Fruit fly (Drosophila melanogaster) whole organism, embryonic: ENCODE results near the gene mad2.

Experiments used
- Atf6 ChIP-seq: fragments of 200-800 bp; sonication (Bioruptor generic); IDR thresholded peaks from 2 replicates; pipeline ENCODE4 v1.3.6; 2022; ENCODE audit warnings: missing biosample characterization, missing genetic modification characterization
- Awh ChIP-seq: fragments of 200-800 bp; sonication (Bioruptor generic); IDR thresholded peaks from 2 replicates; pipeline ENCODE4, ENCODE4 v1.3.6; 2022; ENCODE audit warnings: missing biosample characterization, missing genetic modification characterization
- CG11560 ChIP-seq: fragments of 200-800 bp; sonication (Bioruptor generic); IDR thresholded peaks from 3 replicates; pipeline ENCODE4 v1.3.6; 2022; ENCODE audit warnings: missing biosample characterization, missing genetic modification characterization
- CG12104 ChIP-seq: fragments of 200-800 bp; sonication (Bioruptor generic); optimal IDR thresholded peaks from 3 replicates; lab custom pipeline; 2016; ENCODE audit warnings: missing biosample characterization, missing genetic modification characterization
- CG13123 ChIP-seq: fragments of 200-800 bp; sonication (Bioruptor generic); optimal IDR thresholded peaks from 2 replicates; lab custom pipeline; 2016; ENCODE audit warnings: missing biosample characterization, missing genetic modification characterization
- CG16779 ChIP-seq: fragments of 200-800 bp; sonication (Bioruptor generic); IDR thresholded peaks from 2 replicates; pipeline ENCODE4 v1.3.6; 2022; ENCODE audit warnings: missing biosample characterization, missing genetic modification characterization
- CG16813 ChIP-seq: fragments of 200-800 bp; sonication (Bioruptor generic); IDR thresholded peaks from 3 replicates; pipeline ENCODE4 v1.3.6; 2022; ENCODE audit warnings: missing biosample characterization, missing genetic modification characterization; ENCODE audit not compliant: partially characterized antibody
- CG17359 ChIP-seq: fragments of 200-800 bp; sonication (Bioruptor generic); optimal IDR thresholded peaks from 3 replicates; lab custom pipeline; 2018; ENCODE audit warnings: missing biosample characterization, mild to moderate bottlenecking, missing genetic modification characterization, moderate library complexity
- CG2202 ChIP-seq: fragments of 200-800 bp; sonication (Bioruptor generic); optimal IDR thresholded peaks from 2 replicates; lab custom pipeline; 2018; ENCODE audit warnings: missing biosample characterization, mild to moderate bottlenecking, missing genetic modification characterization
- CG2712 ChIP-seq: fragments of 200-800 bp; optimal IDR thresholded peaks from 3 replicates; lab custom pipeline; 2019; ENCODE audit warnings: missing biosample characterization, mild to moderate bottlenecking, missing genetic modification characterization, moderate library complexity
- CG2889 ChIP-seq: fragments of 200-800 bp; sonication (Bioruptor generic); IDR thresholded peaks from 3 replicates; pipeline ENCODE4 v1.3.6; 2022; ENCODE audit warnings: missing biosample characterization, missing genetic modification characterization
- CG31441 ChIP-seq: fragments of 200-800 bp; sonication (Bioruptor generic); IDR thresholded peaks from 2 replicates; pipeline ENCODE4 v1.3.6; 2022; ENCODE audit warnings: missing biosample characterization, missing genetic modification characterization
- CG33557 ChIP-seq: fragments of 200-800 bp; sonication (Bioruptor generic); optimal IDR thresholded peaks from 2 replicates; lab custom pipeline; 2019; ENCODE audit warnings: missing biosample characterization, mild to moderate bottlenecking, missing genetic modification characterization, moderate library complexity
- CG3995 ChIP-seq: fragments of 200-800 bp; sonication (Bioruptor generic); optimal IDR thresholded peaks from 3 replicates; lab custom pipeline; 2016; ENCODE audit warnings: missing biosample characterization, missing genetic modification characterization
- CG6654 ChIP-seq: fragments of 200-800 bp; sonication (Bioruptor generic); optimal IDR thresholded peaks from 2 replicates; lab custom pipeline; 2017; ENCODE audit warnings: missing biosample characterization, mild to moderate bottlenecking, missing genetic modification characterization
- CG7372 ChIP-seq: fragments of 200-800 bp; sonication (Bioruptor generic); IDR thresholded peaks from 2 replicates; pipeline ENCODE4 v1.3.6; 2022; ENCODE audit warnings: missing biosample characterization, missing genetic modification characterization
- CG7786 ChIP-seq: fragments of 200-800 bp; sonication (Bioruptor generic); optimal IDR thresholded peaks from 2 replicates; lab custom pipeline; 2016; ENCODE audit warnings: missing biosample characterization, missing genetic modification characterization
- CG8089 ChIP-seq: fragments of 200-800 bp; sonication (Bioruptor generic); optimal IDR thresholded peaks from 3 replicates; lab custom pipeline; 2016; ENCODE audit warnings: missing biosample characterization, missing genetic modification characterization
- CG8765 ChIP-seq: fragments of 200-800 bp; sonication (Bioruptor generic); IDR thresholded peaks from 2 replicates; pipeline ENCODE4 v1.3.6; 2022; ENCODE audit warnings: missing biosample characterization, missing genetic modification characterization
- CHES-1-like ChIP-seq: fragments of 200-800 bp; sonication (Bioruptor generic); optimal IDR thresholded peaks from 2 replicates; lab custom pipeline; 2016; ENCODE audit warnings: missing biosample characterization, missing genetic modification characterization
- CTCF ChIP-seq: fragments of 200-800 bp; sonication (Bioruptor generic); optimal IDR thresholded peaks from 2 replicates; lab custom pipeline; 2017; ENCODE audit warnings: missing biosample characterization, mild to moderate bottlenecking, missing genetic modification characterization, moderate library complexity
- Dbx ChIP-seq: fragments of 200-800 bp; sonication (Bioruptor generic); IDR thresholded peaks from 3 replicates; pipeline ENCODE4 v1.3.6; 2022; ENCODE audit warnings: missing biosample characterization, missing genetic modification characterization
- Dip2 ChIP-seq: fragments of 200-800 bp; sonication (Bioruptor generic); IDR thresholded peaks from 2 replicates; pipeline ENCODE4 v1.3.6; 2022; ENCODE audit warnings: missing biosample characterization, missing genetic modification characterization
- Ets65A ChIP-seq: fragments of 200-800 bp; sonication (Bioruptor generic); peaks from one replicate; lab custom pipeline; 2016; ENCODE audit warnings: missing biosample characterization, missing genetic modification characterization
- Gsc ChIP-seq: fragments of 200-800 bp; sonication (Bioruptor generic); IDR thresholded peaks from 2 replicates; pipeline ENCODE4 v1.3.6; 2022; ENCODE audit warnings: missing biosample characterization, missing genetic modification characterization
- Gug ChIP-seq: fragments of 200-800 bp; sonication (Bioruptor generic); IDR thresholded peaks from 4 replicates; pipeline ENCODE4 v1.3.6; 2022; ENCODE audit warnings: missing biosample characterization, missing genetic modification characterization
- Hey ChIP-seq: fragments of 200-800 bp; sonication (Bioruptor generic); optimal IDR thresholded peaks from 3 replicates; lab custom pipeline; 2018; ENCODE audit warnings: missing biosample characterization, mild to moderate bottlenecking, missing genetic modification characterization
- Hsf ChIP-seq: fragments of 200-800 bp; sonication (Bioruptor generic); optimal IDR thresholded peaks from 3 replicates; lab custom pipeline; 2016; ENCODE audit warnings: missing biosample characterization, missing genetic modification characterization
- Kr ChIP-seq: fragments of 200-800 bp; sonication (Bioruptor generic); optimal IDR thresholded peaks from 2 replicates; lab custom pipeline; 2017; ENCODE audit warnings: missing biosample characterization, mild to moderate bottlenecking, missing genetic modification characterization
- Lhr ChIP-seq: fragments of 200-800 bp; sonication (Bioruptor generic); optimal IDR thresholded peaks from 3 replicates; lab custom pipeline; 2017; ENCODE audit warnings: mild to moderate bottlenecking, missing biosample characterization, missing genetic modification reagents, missing genetic modification characterization
- NfI ChIP-seq: fragments of 200-800 bp; sonication (Bioruptor generic); optimal IDR thresholded peaks from 3 replicates; lab custom pipeline; 2018; ENCODE audit warnings: missing biosample characterization, mild to moderate bottlenecking, missing genetic modification characterization, moderate library complexity
- Oli ChIP-seq: fragments of 200-800 bp; sonication (Bioruptor generic); optimal IDR thresholded peaks from 2 replicates; lab custom pipeline; 2018; ENCODE audit warnings: missing biosample characterization, mild to moderate bottlenecking, missing genetic modification characterization, moderate library complexity
- Rfx ChIP-seq: fragments of 200-800 bp; sonication (Bioruptor generic); IDR thresholded peaks from 2 replicates; pipeline ENCODE4 v1.3.6; 2022; ENCODE audit warnings: missing biosample characterization, missing genetic modification characterization
- ewg ChIP-seq: fragments of 200-800 bp; sonication (Bioruptor generic); optimal IDR thresholded peaks from 3 replicates; lab custom pipeline; 2017; ENCODE audit warnings: mild to moderate bottlenecking, missing biosample characterization, missing genetic modification reagents, missing genetic modification characterization
- fd96Cb ChIP-seq: fragments of 200-800 bp; sonication (Bioruptor generic); optimal IDR thresholded peaks from 2 replicates; lab custom pipeline; 2018; ENCODE audit warnings: missing biosample characterization, mild to moderate bottlenecking, missing genetic modification characterization, moderate library complexity
- gce ChIP-seq: fragments of 200-800 bp; sonication (Bioruptor generic); IDR thresholded peaks from 3 replicates; pipeline ENCODE4 v1.3.6; 2022; ENCODE audit warnings: missing biosample characterization, missing genetic modification characterization
- gcm2 ChIP-seq: fragments of 200-800 bp; sonication (Bioruptor generic); optimal IDR thresholded peaks from 2 replicates; lab custom pipeline; 2016; ENCODE audit warnings: missing biosample characterization, missing genetic modification characterization
- gfzf ChIP-seq: fragments of 200-800 bp; sonication (Bioruptor generic); optimal IDR thresholded peaks from 2 replicates; lab custom pipeline; 2016; ENCODE audit warnings: missing biosample characterization, mild to moderate bottlenecking, missing genetic modification characterization, moderate library complexity
- gro ChIP-seq: fragments of 200-800 bp; sonication (Bioruptor generic); optimal IDR thresholded peaks from 2 replicates; lab custom pipeline; 2016; ENCODE audit warnings: missing biosample characterization, missing genetic modification characterization
- gsb ChIP-seq: fragments of 200-800 bp; sonication (Bioruptor generic); IDR thresholded peaks from 2 replicates; pipeline ENCODE4 v1.3.6; 2022; ENCODE audit warnings: missing biosample characterization, missing genetic modification characterization
- gt ChIP-seq: fragments of 200-800 bp; sonication (Bioruptor generic); IDR thresholded peaks from 2 replicates; pipeline ENCODE4 v1.3.6; 2022; ENCODE audit warnings: missing biosample characterization, missing genetic modification characterization
- lmd ChIP-seq: fragments of 200-800 bp; sonication (Bioruptor generic); IDR thresholded peaks from 2 replicates; pipeline ENCODE4 v1.3.6; 2022; ENCODE audit warnings: missing biosample characterization, missing genetic modification characterization
- lola ChIP-seq, 3 experiments: fragments of >200 bp in 2 of 3; fragments of 200-800 bp in 1 of 3; sonication (Bioruptor generic) in 1 of 3; optimal IDR thresholded peaks; 2 replicates each; lab custom pipeline; 2017 to 2019; ENCODE audit warnings: missing biosample characterization in 3 of 3, missing genetic modification characterization in 3 of 3, mild to moderate bottlenecking in 1 of 3, moderate library complexity in 1 of 3
- luna ChIP-seq: fragments of 200-800 bp; sonication (Bioruptor generic); optimal IDR thresholded peaks from 2 replicates; lab custom pipeline; 2016; ENCODE audit warnings: missing biosample characterization, missing genetic modification characterization
- odd ChIP-seq: fragments of 200-800 bp; sonication (Bioruptor generic); optimal IDR thresholded peaks from 2 replicates; lab custom pipeline; 2017; ENCODE audit warnings: missing biosample characterization, mild to moderate bottlenecking, missing genetic modification characterization
- peb ChIP-seq: fragments of 200-800 bp; sonication (Bioruptor generic); IDR thresholded peaks from 2 replicates; pipeline ENCODE4 v1.3.6; 2022; ENCODE audit warnings: missing biosample characterization, missing genetic modification characterization
- pita ChIP-seq: fragments of 200-800 bp; sonication (Bioruptor generic); optimal IDR thresholded peaks from 2 replicates; lab custom pipeline; 2017; ENCODE audit warnings: missing biosample characterization, mild to moderate bottlenecking, missing genetic modification characterization
- ranshi ChIP-seq: fragments of 200-800 bp; sonication (Bioruptor generic); IDR thresholded peaks from 2 replicates; pipeline ENCODE4 v1.3.6; 2022; ENCODE audit warnings: missing biosample characterization, missing genetic modification characterization
- row ChIP-seq: fragments of 200-800 bp; sonication (Bioruptor generic); IDR thresholded peaks from 3 replicates; pipeline ENCODE4 v1.3.6; 2022; ENCODE audit warnings: missing biosample characterization, missing genetic modification characterization
- salm ChIP-seq: fragments of 200-800 bp; sonication (Bioruptor generic); optimal IDR thresholded peaks from 2 replicates; lab custom pipeline; 2018; ENCODE audit warnings: missing biosample characterization, mild to moderate bottlenecking, missing genetic modification characterization
- slou ChIP-seq: fragments of 200-800 bp; sonication (Bioruptor generic); optimal IDR thresholded peaks from 3 replicates; lab custom pipeline; 2016; ENCODE audit warnings: missing biosample characterization, missing genetic modification characterization
- unc-4 ChIP-seq: fragments of 200-800 bp; sonication (Bioruptor generic); IDR thresholded peaks from 2 replicates; pipeline ENCODE4 v1.3.6; 2022; ENCODE audit warnings: missing biosample characterization, missing genetic modification characterization; ENCODE audit not compliant: partially characterized antibody
- wdn ChIP-seq: fragments of 200-800 bp; sonication (Bioruptor generic); IDR thresholded peaks from 2 replicates; pipeline ENCODE4 v1.3.6; 2022; ENCODE audit warnings: missing biosample characterization, missing genetic modification characterization

Gene mad2

DNA sequence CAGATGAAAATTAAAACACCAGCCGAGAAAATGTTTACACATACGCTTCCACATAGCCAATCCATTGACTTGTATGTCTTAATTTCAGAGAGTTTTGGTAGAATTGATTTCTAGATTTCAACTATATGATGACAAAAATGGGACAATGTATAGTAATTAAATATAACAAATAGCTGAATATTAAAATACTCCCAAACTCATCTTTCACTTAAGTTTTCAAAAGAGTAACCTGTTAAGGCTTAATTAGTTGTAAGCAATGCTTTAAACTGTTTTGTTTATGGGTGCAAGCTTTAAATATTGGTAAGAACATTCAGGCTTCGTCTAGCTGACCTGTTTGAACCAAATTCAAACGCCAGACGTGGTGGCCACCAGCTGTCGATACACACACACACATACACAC, 15.8 kb upstream of the mad2 start (continued):
- TF ChIP-seq gcm2 (GFP tag; lab: Kevin White, UChicago) (no peak), luna (GFP tag; lab: Kevin White, UChicago) (no peak), CG7372 (GFP tag; lab: Robert Waterston, UW) (no peak), Gug (GFP tag; lab: Robert Waterston, UW) (0 out of 4 replicates have a peak, but pooled peaks have one; percentile 2), gsb (0 out of 2 replicates have a peak, but pooled peaks have one; percentile 7), CG6654 (GFP tag; lab: Kevin White, UChicago) (peak; percentile 17), Ets65A (GFP tag; lab: Kevin White, UChicago) (no peak), salm (tag; lab: Kevin White, UChicago) (no peak), CG16779 (GFP tag; lab: Robert Waterston, UW) (no peak), CG2202 (no peak), Dip2 (GFP tag; lab: Robert Waterston, UW) (no peak), ewg (peak; percentile 2), CTCF (GFP tag; lab: Kevin White, UChicago) (no peak), Hsf (GFP tag; lab: Kevin White, UChicago) (no peak), CG33557 (GFP tag; lab: Kevin White, UChicago) (no peak), CG17359 (no peak), lola (GFP tag; optimal IDR thresholded peaks at IDR 0.05; lab: Kevin White, UChicago) (peak in 1 of 3 experiments; percentile 31), gt (no peak), pita (GFP tag; lab: Kevin White, UChicago) (no peak), Oli (tag; lab: Kevin White, UChicago) (peak; percentile 47), peb (no peak), slou (no peak), CG7786 (GFP tag; lab: Kevin White, UChicago) (no peak), gfzf (GFP tag; lab: Kevin White, UChicago) (no peak), Kr (GFP tag; lab: Kevin White, UChicago) (no peak), odd (GFP tag; lab: Kevin White, UChicago) (no peak), ranshi (GFP tag; lab: Robert Waterston, UW) (0 out of 2 replicates have a peak, but pooled peaks have one; percentile 33), CG11560 (tag; lab: Robert Waterston, UW) (no peak), wdn (GFP tag; lab: Robert Waterston, UW) (no peak), NfI (GFP tag; lab: Kevin White, UChicago) (no peak), CHES-1-like (GFP tag; lab: Kevin White, UChicago) (no peak), fd96Cb (peak; percentile 22), CG31441 (GFP tag; lab: Robert Waterston, UW) (peak; percentile 49; the same call in 1 of the 2 replicates), CG2889 (GFP tag; lab: Robert Waterston, UW) (no peak), CG8765 (GFP tag; lab: Robert Waterston, UW) (no peak), Hey (tag; lab: Kevin White, UChicago) (no peak), CG3995 (GFP tag; lab: Kevin White, UChicago) (no peak), Dbx (no peak), lmd (peak; percentile 39; the same call in 1 of the 2 replicates), CG13123 (GFP tag; lab: Kevin White, UChicago) (no peak), unc-4 (GFP tag; lab: Robert Waterston, UW) (no peak), CG2712 (tag; lab: Kevin White, UChicago) (peak; percentile 24), CG12104 (GFP tag; lab: Kevin White, UChicago) (no peak), Rfx (no peak; the same call in 1 of the 2 replicates), Awh (GFP tag; lab: Robert Waterston, UW) (no peak), gro (GFP tag; lab: Kevin White, UChicago) (no peak), CG16813 (no peak), CG8089 (GFP tag; lab: Kevin White, UChicago) (no peak), Atf6 (GFP tag; lab: Robert Waterston, UW) (no peak), Gsc (GFP tag; lab: Robert Waterston, UW) (no peak), Lhr (GFP tag; lab: Kevin White, UChicago) (no peak), gce (no peak), row (GFP tag; lab: Robert Waterston, UW) (0 out of 3 replicates have a peak, but pooled peaks have one; percentile 43)
